Worm (Caenorhabditis elegans) whole organism, L4/young adult: ENCODE measurements around the gene F52H2.5.

ENCODE experiments used
- dao-5 ChIP-seq: sonication (generic microtip); optimal IDR thresholded peaks from 2 replicates; lab custom pipeline; 2016; ENCODE audit warnings: missing genotype, missing genetic modification characterization, moderate library complexity, missing compliant biosample characterization
- him-1 ChIP-seq: sonication (generic microtip); optimal IDR thresholded peaks from 2 replicates; lab custom pipeline; 2016; ENCODE audit warnings: missing genotype, missing genetic modification reagents, missing genetic modification characterization, missing compliant biosample characterization

ce11 chrX:2520461-2520860 lies 39.4 kb downstream of the F52H2.5 start:
- no peak for TF ChIP-seq him-1 (tag; lab: Kevin White, UChicago)
- TF ChIP-seq dao-5 (tag; lab: Kevin White, UChicago): no peak
